Worm (Caenorhabditis elegans) whole organism, young adult: Measurements from ENCODE around the gene T22E5.6.

Experiments used
- B0261.1 ChIP-seq: sonication (generic microtip); optimal IDR thresholded peaks from 2 replicates; lab custom pipeline; 2016; ENCODE audit warnings: mild to moderate bottlenecking, missing genetic modification characterization, moderate library complexity, missing compliant biosample characterization
- B0336.3 ChIP-seq: fragments of 200-800 bp; sonication (Bioruptor generic); IDR thresholded peaks from 2 replicates; pipeline ENCODE4 v1.3.6; 2022; ENCODE audit warnings: missing genetic modification characterization, missing compliant biosample characterization
- F23B12.7 ChIP-seq: sonication (generic microtip); optimal IDR thresholded peaks from 2 replicates; lab custom pipeline; 2017; ENCODE audit warnings: missing genetic modification characterization, mild to moderate bottlenecking, missing compliant biosample characterization, antibody characterized with exemption, moderate library complexity; ENCODE audit not compliant: insufficient read depth
- F39B2.1 ChIP-seq: fragments of 200-800 bp; sonication (Bioruptor generic); IDR thresholded peaks from 2 replicates; pipeline ENCODE4 v1.3.6; 2022; ENCODE audit warnings: missing genetic modification reagents, missing genetic modification characterization, missing compliant biosample characterization
- F52B5.7 ChIP-seq: sonication (generic microtip); optimal IDR thresholded peaks from 2 replicates; lab custom pipeline; 2016; ENCODE audit warnings: mild to moderate bottlenecking, missing genetic modification characterization, missing compliant biosample characterization
- F57C9.4 ChIP-seq: sonication (generic microtip); optimal IDR thresholded peaks from 2 replicates; lab custom pipeline; 2017; ENCODE audit warnings: mild to moderate bottlenecking, missing genetic modification characterization, missing compliant biosample characterization
- K12H6.12 ChIP-seq: fragments of 200-800 bp; sonication (Bioruptor generic); optimal IDR thresholded peaks from 2 replicates; lab custom pipeline; 2018; ENCODE audit warnings: mild to moderate bottlenecking, missing genetic modification characterization, missing compliant biosample characterization
- Y56A3A.18 ChIP-seq: fragments of 200-800 bp; sonication (Bioruptor generic); IDR thresholded peaks from 2 replicates; pipeline ENCODE4 v1.3.6; 2022; ENCODE audit warnings: missing genetic modification reagents, missing genetic modification characterization, missing compliant biosample characterization
- Y79H2A.3 ChIP-seq: fragments of 200-800 bp; sonication (Bioruptor generic); conservative IDR thresholded peaks from 2 replicates; pipeline ENCODE4 v1.3.6; 2022; ENCODE audit warnings: missing genetic modification reagents, missing genetic modification characterization, missing compliant biosample characterization
- Y95B8A.8 ChIP-seq: fragments of 200-800 bp; sonication (Bioruptor generic); IDR thresholded peaks from 2 replicates; pipeline ENCODE4 v1.3.6; 2022; ENCODE audit warnings: missing genetic modification reagents, missing genetic modification characterization, missing compliant biosample characterization
- ZK185.1 ChIP-seq: sonication (generic microtip); optimal IDR thresholded peaks from 2 replicates; lab custom pipeline; 2016; ENCODE audit warnings: mild to moderate bottlenecking, missing genetic modification characterization, missing compliant biosample characterization; ENCODE audit not compliant: poor library complexity, severe bottlenecking
- athp-1 ChIP-seq: sonication (generic microtip); optimal IDR thresholded peaks from 2 replicates; lab custom pipeline; 2017; ENCODE audit warnings: mild to moderate bottlenecking, missing genetic modification characterization, missing compliant biosample characterization
- attf-6 ChIP-seq: fragments of 200-800 bp; sonication (Bioruptor generic); IDR thresholded peaks from 2 replicates; pipeline ENCODE4 v1.3.6; 2022; ENCODE audit warnings: missing genetic modification reagents, missing genetic modification characterization, missing compliant biosample characterization
- bed-1 ChIP-seq: fragments of 200-800 bp; sonication (Bioruptor generic); IDR thresholded peaks from 2 replicates; pipeline ENCODE4 v1.3.6; 2022; ENCODE audit warnings: missing genetic modification reagents, missing genetic modification characterization, missing compliant biosample characterization
- bed-2 ChIP-seq: fragments of 200-800 bp; sonication (Bioruptor generic); IDR thresholded peaks from 2 replicates; pipeline ENCODE4 v1.3.6; 2022; ENCODE audit warnings: missing genetic modification reagents, missing genetic modification characterization, missing compliant biosample characterization
- ccch-3 ChIP-seq: fragments of 200-800 bp; sonication (Bioruptor generic); optimal IDR thresholded peaks from 2 replicates; lab custom pipeline; 2018; ENCODE audit warnings: mild to moderate bottlenecking, missing genetic modification characterization, missing compliant biosample characterization
- ceh-40 ChIP-seq: fragments of 200-800 bp; sonication (Bioruptor generic); IDR thresholded peaks from 2 replicates; pipeline ENCODE4 v1.3.6; 2022; ENCODE audit warnings: missing genetic modification characterization, missing compliant biosample characterization
- ceh-58 ChIP-seq: fragments of 200-800 bp; sonication (Bioruptor generic); IDR thresholded peaks from 2 replicates; pipeline ENCODE4 v1.3.6; 2022; ENCODE audit warnings: missing genetic modification characterization, missing compliant biosample characterization
- ceh-91 ChIP-seq: fragments of 200-800 bp; sonication (Bioruptor generic); IDR thresholded peaks from 2 replicates; pipeline ENCODE4 v1.3.6; 2022; ENCODE audit warnings: missing genetic modification reagents, missing genetic modification characterization, missing compliant biosample characterization
- chd-7 ChIP-seq: sonication (generic microtip); optimal IDR thresholded peaks from 2 replicates; lab custom pipeline; 2016; ENCODE audit warnings: mild to moderate bottlenecking, missing genetic modification characterization, moderate library complexity, missing compliant biosample characterization
- egrh-3 ChIP-seq: fragments of 200-800 bp; sonication (Bioruptor generic); IDR thresholded peaks from 2 replicates; pipeline ENCODE4 v1.3.6; 2022; ENCODE audit warnings: missing genetic modification reagents, missing genetic modification characterization, missing compliant biosample characterization
- ets-4 ChIP-seq: fragments of 200-800 bp; sonication (Bioruptor generic); optimal IDR thresholded peaks from 2 replicates; lab custom pipeline; 2018; ENCODE audit warnings: mild to moderate bottlenecking, missing genetic modification characterization, missing compliant biosample characterization
- him-1 ChIP-seq: sonication (generic microtip); optimal IDR thresholded peaks from 2 replicates; lab custom pipeline; 2016; ENCODE audit warnings: missing genotype, missing genetic modification reagents, missing genetic modification characterization, missing compliant biosample characterization
- hlh-26 ChIP-seq: fragments of 200-800 bp; sonication (Bioruptor generic); conservative IDR thresholded peaks from 2 replicates; pipeline ENCODE4 v1.3.6; 2022; ENCODE audit warnings: missing genetic modification reagents, missing genetic modification characterization, missing compliant biosample characterization
- let-526 ChIP-seq: fragments of 200-800 bp; sonication (Bioruptor generic); IDR thresholded peaks from 2 replicates; pipeline ENCODE4 v1.3.6; 2022; ENCODE audit warnings: missing genetic modification reagents, missing genetic modification characterization, missing compliant biosample characterization
- lin-40 ChIP-seq: sonication (generic microtip); optimal IDR thresholded peaks from 2 replicates; lab custom pipeline; 2016; ENCODE audit warnings: missing genetic modification characterization, mild to moderate bottlenecking, missing compliant biosample characterization, missing genotype, missing genetic modification reagents
- mes-4 ChIP-seq: sonication (generic microtip); optimal IDR thresholded peaks from 2 replicates; lab custom pipeline; 2016; ENCODE audit warnings: missing genotype, missing genetic modification characterization, missing compliant biosample characterization
- nfya-2 ChIP-seq: fragments of 200-800 bp; sonication (Bioruptor generic); IDR thresholded peaks from 2 replicates; pipeline ENCODE4 v1.3.6; 2022; ENCODE audit warnings: missing genetic modification reagents, missing genetic modification characterization, missing compliant biosample characterization
- nhr-120 ChIP-seq: fragments of 200-800 bp; sonication (Bioruptor generic); IDR thresholded peaks from 2 replicates; pipeline ENCODE4 v1.3.6; 2022; ENCODE audit warnings: missing genetic modification characterization, missing compliant biosample characterization
- nhr-179 ChIP-seq: sonication (generic microtip); optimal IDR thresholded peaks from 2 replicates; lab custom pipeline; 2016; ENCODE audit warnings: mild to moderate bottlenecking, missing genetic modification characterization, missing compliant biosample characterization
- nhr-80 ChIP-seq: sonication (generic microtip); optimal IDR thresholded peaks from 2 replicates; lab custom pipeline; 2016; ENCODE audit warnings: missing genetic modification characterization, missing compliant biosample characterization
- nhr-90 ChIP-seq: sonication (generic microtip); optimal IDR thresholded peaks from 2 replicates; lab custom pipeline; 2016; ENCODE audit warnings: missing genotype, mild to moderate bottlenecking, missing genetic modification characterization, missing compliant biosample characterization
- pha-4 ChIP-seq: fragments of 150-350 bp; sonication (generic microtip); optimal IDR thresholded peaks from 2 replicates; lab custom pipeline; 2014; ENCODE audit warnings: missing biosample characterization, missing genetic modification reagents, missing genetic modification characterization
- rpc-1 ChIP-seq, 2 experiments: fragments of 150-350 bp in 1 of 2; sonication (generic microtip) in 1 of 2; optimal IDR thresholded peaks; 2 replicates each; lab custom pipeline; 2014 to 2018; ENCODE audit warnings: missing biosample characterization in 1 of 2, missing genetic modification characterization in 1 of 2, missing genetic modification reagents in 1 of 2, missing genotype in 1 of 2
- snpc-1.1 ChIP-seq: sonication (generic microtip); optimal IDR thresholded peaks from 2 replicates; lab custom pipeline; 2017; ENCODE audit warnings: missing genetic modification characterization, mild to moderate bottlenecking, missing compliant biosample characterization, antibody characterized with exemption, moderate library complexity, missing genotype, missing genetic modification reagents; ENCODE audit not compliant: insufficient read depth
- snpc-3.4 ChIP-seq: sonication (generic microtip); optimal IDR thresholded peaks from 2 replicates; lab custom pipeline; 2017; ENCODE audit warnings: missing genetic modification characterization, mild to moderate bottlenecking, missing compliant biosample characterization, antibody characterized with exemption, moderate library complexity, missing genotype, missing genetic modification reagents
- sptf-2 ChIP-seq: fragments of 200-800 bp; sonication (Bioruptor generic); optimal IDR thresholded peaks from 2 replicates; lab custom pipeline; 2018; ENCODE audit warnings: mild to moderate bottlenecking, missing genetic modification characterization, missing compliant biosample characterization
- tbp1 ChIP-seq: fragments of 200-800 bp; sonication (Bioruptor generic); optimal IDR thresholded peaks from 2 replicates; lab custom pipeline; 2018; ENCODE audit warnings: mild to moderate bottlenecking, missing genetic modification characterization, missing compliant biosample characterization
- tbx-9 ChIP-seq: sonication (generic microtip); optimal IDR thresholded peaks from 2 replicates; lab custom pipeline; 2016; ENCODE audit warnings: borderline replicate concordance, missing genetic modification characterization, inconsistent platforms, missing compliant biosample characterization
- unc-130 ChIP-seq: sonication (generic microtip); optimal IDR thresholded peaks from 2 replicates; lab custom pipeline; 2016; ENCODE audit warnings: missing genetic modification reagents, missing genetic modification characterization, missing compliant biosample characterization
- unc-62 ChIP-seq: fragments of 150-350 bp; optimal IDR thresholded peaks from 2 replicates; lab custom pipeline; 2014; ENCODE audit warnings: missing biosample characterization, missing genetic modification reagents, missing genetic modification characterization
- zfh-2 ChIP-seq: fragments of 200-800 bp; sonication (Bioruptor generic); conservative IDR thresholded peaks from 2 replicates; pipeline ENCODE4 v1.3.6; 2022; ENCODE audit warnings: missing genetic modification reagents, missing genetic modification characterization, missing compliant biosample characterization
- ztf-26 ChIP-seq: sonication (generic microtip); optimal IDR thresholded peaks from 2 replicates; lab custom pipeline; 2017; ENCODE audit warnings: missing genetic modification characterization, missing compliant biosample characterization
- ztf-28 ChIP-seq: fragments of 200-800 bp; sonication (Bioruptor generic); IDR thresholded peaks from 2 replicates; pipeline ENCODE4 v1.3.6; 2022; ENCODE audit warnings: missing genetic modification reagents, missing genetic modification characterization, missing compliant biosample characterization
- ztf-3 ChIP-seq: fragments of 200-800 bp; sonication (Bioruptor generic); optimal IDR thresholded peaks from 2 replicates; lab custom pipeline; 2018; ENCODE audit warnings: mild to moderate bottlenecking, missing genetic modification characterization, missing compliant biosample characterization
- ztf-6 ChIP-seq: fragments of 200-800 bp; sonication (Bioruptor generic); IDR thresholded peaks from 2 replicates; pipeline ENCODE4 v1.3.6; 2022; ENCODE audit warnings: missing genetic modification reagents, missing genetic modification characterization, missing compliant biosample characterization

Gene T22E5.6

DNA sequence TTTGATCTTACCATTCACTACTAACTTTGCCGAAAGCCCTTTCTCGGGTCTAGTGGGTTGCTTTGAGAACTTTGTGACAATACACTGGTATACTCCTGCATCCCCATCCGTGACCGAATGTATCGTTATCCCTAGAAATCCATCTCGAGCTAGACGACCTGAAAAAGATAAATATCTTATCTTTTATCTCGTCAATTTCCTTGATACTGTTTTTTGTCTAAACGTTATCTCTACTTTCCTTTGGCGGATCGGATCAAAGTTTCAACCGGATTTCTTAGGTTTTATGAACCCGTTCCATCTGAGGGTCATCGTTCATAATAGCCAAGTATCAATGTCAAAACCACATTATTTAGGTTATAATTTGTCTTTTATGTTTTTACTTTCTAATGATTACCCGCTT is 31.7 kb downstream of the T22E5.6 start:
- no peak for TF ChIP-seq nhr-90
- no peak for TF ChIP-seq ZK185.1 (tag; lab: Kevin White, UChicago)
- TF ChIP-seq chd-7 (tag; lab: Kevin White, UChicago): no peak
- TF ChIP-seq attf-6 (GFP tag; lab: Robert Waterston, UW): no peak
- TF ChIP-seq nfya-2: no peak
- TF ChIP-seq ztf-3 (GFP tag; lab: Kevin White, UChicago): no peak
- no peak for TF ChIP-seq nhr-80 (tag; lab: Kevin White, UChicago)
- no peak for TF ChIP-seq nhr-120 (GFP tag; lab: Robert Waterston, UW)
- TF ChIP-seq ceh-40: no peak

DNA sequence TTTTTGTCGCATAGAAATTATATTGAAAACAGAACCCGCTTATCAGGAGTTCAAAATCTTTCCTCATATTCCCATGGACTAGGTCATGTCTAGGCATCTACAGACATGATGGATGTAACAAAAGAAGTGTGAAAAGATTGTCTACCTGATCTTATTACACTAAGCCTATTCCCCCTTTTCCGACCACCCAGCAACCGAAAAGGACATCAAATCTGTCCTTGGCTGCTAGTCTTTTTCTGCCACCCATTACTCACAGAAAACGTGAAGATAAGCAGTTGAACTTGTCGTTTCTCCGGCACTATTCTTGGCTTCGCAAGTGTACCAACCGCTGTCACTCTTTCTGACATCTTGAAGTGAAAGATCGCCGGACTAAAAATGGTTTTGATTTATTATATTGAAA is 33.3 kb downstream of the T22E5.6 start:
- TF ChIP-seq zfh-2 (GFP tag; lab: Robert Waterston, UW) (no peak), let-526 (GFP tag; lab: Robert Waterston, UW) (no peak), nhr-80 (tag; lab: Kevin White, UChicago) (no peak), ceh-91 (no peak), F23B12.7 (tag; lab: Kevin White, UChicago) (no peak), F52B5.7 (tag; lab: Kevin White, UChicago) (no peak), unc-130 (GFP tag; lab: Kevin White, UChicago) (no peak), unc-62 (no peak), B0336.3 (GFP tag; lab: Robert Waterston, UW) (no peak), snpc-3.4 (tag; lab: Kevin White, UChicago) (no peak), him-1 (tag; lab: Kevin White, UChicago) (no peak), ets-4 (no peak), snpc-1.1 (tag; lab: Kevin White, UChicago) (no peak), attf-6 (GFP tag; lab: Robert Waterston, UW) (no peak), ccch-3 (GFP tag; lab: Kevin White, UChicago) (no peak), tbx-9 (tag; lab: Kevin White, UChicago) (no peak), nhr-90 (no peak), sptf-2 (GFP tag; lab: Kevin White, UChicago) (no peak), ztf-26 (no peak)
- TF ChIP-seq, all 124 proteins: peak for 0

DNA sequence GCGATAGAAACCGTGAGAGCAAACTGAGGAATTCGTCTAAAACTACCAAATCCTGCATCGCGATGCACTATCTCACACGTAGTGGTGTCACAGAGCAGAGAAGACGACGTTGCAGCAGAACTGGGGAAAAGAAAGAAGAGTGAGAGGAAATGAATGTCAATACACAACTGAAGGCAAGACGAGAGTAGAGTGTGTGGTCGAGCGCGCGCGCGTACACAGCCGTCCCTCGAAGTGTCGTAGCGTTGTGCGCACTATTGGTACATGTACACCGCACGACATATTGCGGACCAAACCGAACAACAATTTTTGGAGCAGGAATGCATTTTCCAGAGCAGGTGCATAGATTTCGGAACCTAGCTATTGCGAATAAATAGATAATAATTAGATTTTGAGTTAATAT is 37.8 kb downstream of the T22E5.6 start:
- TF ChIP-seq K12H6.12 (tag; lab: Kevin White, UChicago): peak; percentile 78
- no peak for TF ChIP-seq ztf-28
- no peak for TF ChIP-seq F57C9.4 (tag; lab: Kevin White, UChicago)
- TF ChIP-seq bed-1 (GFP tag; lab: Robert Waterston, UW): no peak
- peak; percentile 38 for TF ChIP-seq tbp1 (GFP tag; lab: Kevin White, UChicago)
- TF ChIP-seq rpc-1 (optimal IDR thresholded peaks at IDR 0.05; lab: Kevin White, UChicago): no peak
- TF ChIP-seq rpc-1 (tag; optimal IDR thresholded peaks at IDR 0.05; lab: Kevin White, UChicago): no peak
- TF ChIP-seq lin-40 (tag; lab: Kevin White, UChicago): no peak
- TF ChIP-seq mes-4 (tag; lab: Kevin White, UChicago): no peak
- no peak for TF ChIP-seq F52B5.7 (tag; lab: Kevin White, UChicago)
- no peak for TF ChIP-seq Y56A3A.18 (GFP tag; lab: Robert Waterston, UW)
- no peak for TF ChIP-seq bed-2 (GFP tag; lab: Robert Waterston, UW)
- no peak for TF ChIP-seq ztf-3 (GFP tag; lab: Kevin White, UChicago)
- TF ChIP-seq hlh-26: no peak
- no peak for TF ChIP-seq let-526 (GFP tag; lab: Robert Waterston, UW)
- TF ChIP-seq athp-1 (tag; lab: Kevin White, UChicago): no peak
- peak; percentile 10 for TF ChIP-seq B0261.1
- TF ChIP-seq egrh-3: peak; percentile 23; the same call in 1 of the 2 replicates
- TF ChIP-seq nhr-179 (tag; lab: Kevin White, UChicago): no peak
- no peak for TF ChIP-seq pha-4 (tag; lab: Kevin White, UChicago)
- no peak for TF ChIP-seq ccch-3 (GFP tag; lab: Kevin White, UChicago)
- TF ChIP-seq ceh-58 (GFP tag; lab: Robert Waterston, UW): no peak
- TF ChIP-seq Y79H2A.3 (GFP tag; lab: Robert Waterston, UW): no peak
- no peak for TF ChIP-seq Y95B8A.8 (GFP tag; lab: Robert Waterston, UW)
- TF ChIP-seq ztf-6: 0 out of 2 replicates have a peak, but pooled peaks have one; percentile 25
- TF ChIP-seq F39B2.1: no peak
